Fruit fly (Drosophila melanogaster): ENCODE results near the gene CG43060.

- no peak for TF ChIP-seq rgr (GFP tag; optimal IDR thresholded peaks at IDR 0.05)
- TF ChIP-seq lola (GFP tag; optimal IDR thresholded peaks at IDR 0.05) = no peak
- TF ChIP-seq h (GFP tag; optimal IDR thresholded peaks at IDR 0.05) = peak; percentile 62
- peak; percentile 93 for TF ChIP-seq Vsx2 (GFP tag; optimal IDR thresholded peaks at IDR 0.05; ENCODE audit: partially characterized antibody)
- no peak for TF ChIP-seq pan (optimal IDR thresholded peaks at IDR 0.05)
- no peak for TF ChIP-seq Jra (GFP tag; optimal IDR thresholded peaks at IDR 0.05)
- TF ChIP-seq psq (GFP tag; optimal IDR thresholded peaks at IDR 0.05) = peak; percentile 39
- TF ChIP-seq fru (GFP tag; optimal IDR thresholded peaks at IDR 0.05) = no peak
- no peak for TF ChIP-seq br (GFP tag; optimal IDR thresholded peaks at IDR 0.05)
- TF ChIP-seq OdsH (GFP tag; optimal IDR thresholded peaks at IDR 0.05) = peak; percentile 28
- TF ChIP-seq Abd-B (GFP tag; optimal IDR thresholded peaks at IDR 0.05) = no peak
- TF ChIP-seq GATAd (GFP tag; optimal IDR thresholded peaks at IDR 0.05) = no peak
Observed at dm6 chr3R:8013121-8014009, 27.7 kb upstream of the CG43060 start, which contains the start of the genes CG10435 and Pbp95.
